Worm (Caenorhabditis elegans): ENCODE results near the gene cec-8.

Gene cec-8

ce11 chrIII:471644-472401, 42.7 kb downstream of the cec-8 start, which contains the start of the genes magu-1 and nemp-1:
Gene magu-1, minus strand, starts transcription at chrIII:471702.
Gene nemp-1, plus strand, starts transcription at chrIII:472317.
- no peak for TF ChIP-seq unc-62 (GFP tag; optimal IDR thresholded peaks at IDR 0.05)

DNA sequence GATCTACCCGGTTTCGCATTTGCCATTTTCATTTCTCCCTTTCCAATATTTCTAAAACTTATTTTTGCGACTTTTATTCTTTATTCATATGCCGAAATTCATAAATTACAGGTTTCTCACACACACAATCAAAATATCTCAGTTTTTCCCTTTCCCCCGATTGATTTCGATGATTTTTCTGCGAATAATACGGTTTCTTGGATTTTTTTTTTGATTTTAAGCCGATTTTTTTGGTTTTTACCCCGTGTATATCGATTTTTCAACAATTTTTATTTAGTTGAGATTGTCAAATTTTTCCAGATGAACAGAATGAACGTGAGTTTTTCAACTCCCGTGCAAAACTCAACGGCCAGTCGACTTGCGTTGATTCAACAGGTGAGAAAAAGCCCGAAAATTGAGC, 46.0 kb downstream of the cec-8 start, which contains the start of gene mat-3:
TSS of gene mat-3 (plus strand) at position 301 of the 400 bp plus-strand sequence.
- TF ChIP-seq unc-62 (GFP tag; optimal IDR thresholded peaks at IDR 0.05): no peak

ce11 chrIII:481259-481658, 52.1 kb downstream of the cec-8 start:
- TF ChIP-seq unc-62 (GFP tag; optimal IDR thresholded peaks at IDR 0.05): no peak
